Worm (Caenorhabditis elegans) whole organism, late embryonic: Measurements from ENCODE around the gene B0310.2.

Experiments
- F13H6.1 ChIP-seq: sonication (generic microtip); optimal IDR thresholded peaks from 2 replicates; lab custom pipeline; 2016; ENCODE audit warnings: missing genetic modification characterization, missing compliant biosample characterization
- ama-1 ChIP-seq: fragments of 150-350 bp; optimal IDR thresholded peaks from 2 replicates; lab custom pipeline; 2014
- elt-2 ChIP-seq: sonication (generic microtip); optimal IDR thresholded peaks from 2 replicates; lab custom pipeline; 2016; ENCODE audit warnings: missing genetic modification reagents, missing genetic modification characterization, missing compliant biosample characterization
- fkh-10 ChIP-seq: fragments of 150-350 bp; optimal IDR thresholded peaks from 2 replicates; lab custom pipeline; 2014; ENCODE audit warnings: missing biosample characterization, missing genetic modification reagents, missing genetic modification characterization
- nfya-1 ChIP-seq: sonication (generic microtip); optimal IDR thresholded peaks from 2 replicates; lab custom pipeline; 2017; ENCODE audit warnings: missing genetic modification characterization, mild to moderate bottlenecking, missing compliant biosample characterization, antibody characterized with exemption, moderate library complexity
- sox-4 ChIP-seq: sonication (generic microtip); optimal IDR thresholded peaks from 2 replicates; lab custom pipeline; 2017; ENCODE audit warnings: mild to moderate bottlenecking, missing genetic modification characterization, inconsistent platforms, missing compliant biosample characterization
- tbx-2 ChIP-seq: sonication (generic microtip); optimal IDR thresholded peaks from 2 replicates; lab custom pipeline; 2016; ENCODE audit warnings: missing genetic modification characterization, missing compliant biosample characterization
- tbx-7 ChIP-seq: sonication (generic microtip); optimal IDR thresholded peaks from 2 replicates; lab custom pipeline; 2016; ENCODE audit warnings: missing genotype, missing genetic modification characterization, missing compliant biosample characterization
- unc-42 ChIP-seq: sonication (generic microtip); optimal IDR thresholded peaks from 2 replicates; lab custom pipeline; 2016; ENCODE audit warnings: missing genotype, missing genetic modification characterization, missing compliant biosample characterization

- no peak for TF ChIP-seq F13H6.1 (tag; lab: Kevin White, UChicago)
- TF ChIP-seq nfya-1 (tag; lab: Kevin White, UChicago): no peak
- TF ChIP-seq ama-1 (lab: Kevin White, UChicago): no peak
- TF ChIP-seq tbx-7 (tag; lab: Kevin White, UChicago): no peak
- no peak for TF ChIP-seq tbx-2 (tag; lab: Kevin White, UChicago)
- TF ChIP-seq unc-42 (tag; lab: Kevin White, UChicago): no peak
- TF ChIP-seq elt-2: no peak
- TF ChIP-seq fkh-10 (GFP tag; lab: Kevin White, UChicago): no peak
- no peak for TF ChIP-seq sox-4 (tag; lab: Kevin White, UChicago)
Observed at ce11 chrX:551175-551729, 44.5 kb upstream of the B0310.2 start, which contains the start of gene F57C12.2.
